Worm (Caenorhabditis elegans): ENCODE data around the gene moma-1.

The moma-1 gene

DNA sequence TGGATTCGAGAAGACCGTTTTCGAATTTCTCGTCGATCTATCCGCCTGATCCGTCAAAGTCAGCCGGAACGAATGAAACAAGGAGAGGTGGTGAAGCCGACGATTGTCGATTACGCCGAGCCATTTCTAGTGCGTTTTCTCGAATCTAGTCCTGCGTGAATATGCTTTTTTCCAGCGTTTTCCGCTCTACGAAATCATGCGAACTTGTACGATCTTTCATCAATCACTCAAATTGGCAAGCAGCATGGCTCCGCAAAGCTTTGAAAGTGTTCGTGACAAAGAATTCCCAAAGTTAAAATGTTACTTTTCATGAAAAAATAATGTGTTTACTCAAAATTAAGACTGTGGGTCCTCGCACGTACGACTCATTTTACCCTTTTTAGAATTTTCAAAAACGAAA, 44.7 kb upstream of the moma-1 start:
- TF ChIP-seq fos-1 (tag; optimal IDR thresholded peaks at IDR 0.05) = no peak
- TF ChIP-seq unc-62 (GFP tag; optimal IDR thresholded peaks at IDR 0.05) = no peak
- no peak for TF ChIP-seq fkh-10 (GFP tag; optimal IDR thresholded peaks at IDR 0.05)
- no peak for TF ChIP-seq nhr-11 (tag; optimal IDR thresholded peaks at IDR 0.05)
- no peak for TF ChIP-seq irx-1 (tag; optimal IDR thresholded peaks at IDR 0.05)
- TF ChIP-seq nhr-47 (tag; optimal IDR thresholded peaks at IDR 0.05) = no peak
- no peak for TF ChIP-seq elt-2 (tag; optimal IDR thresholded peaks at IDR 0.05)
- TF ChIP-seq egl-27 (tag; optimal IDR thresholded peaks at IDR 0.05) = no peak
- no peak for TF ChIP-seq unc-86 (tag; optimal IDR thresholded peaks at IDR 0.05)
- TF ChIP-seq ceh-82 (tag; optimal IDR thresholded peaks at IDR 0.05) = no peak
- TF ChIP-seq mdl-1 (tag; optimal IDR thresholded peaks at IDR 0.05) = no peak
- no peak for TF ChIP-seq swsn-7 (tag; optimal IDR thresholded peaks at IDR 0.05)
- TF ChIP-seq lin-35 (GFP tag; optimal IDR thresholded peaks at IDR 0.05) = no peak

DNA sequence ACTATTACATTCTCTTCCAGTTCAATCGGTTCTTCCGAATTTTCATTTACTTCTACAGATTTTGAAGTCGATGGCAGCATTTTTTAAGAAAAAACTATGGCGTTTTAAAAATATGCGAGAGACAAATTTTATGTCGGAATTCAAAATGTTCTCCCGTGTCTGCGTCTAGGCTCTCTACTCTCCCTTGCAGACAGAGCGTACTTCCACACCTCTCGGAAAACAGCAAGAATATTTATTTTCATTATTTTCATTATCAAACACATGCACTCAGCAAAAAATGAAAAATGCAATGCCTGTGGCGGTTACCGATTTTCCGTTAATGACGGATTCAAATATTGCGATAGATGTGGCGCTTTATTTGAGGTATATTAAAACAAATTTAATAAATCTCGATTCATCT, 43.3 kb upstream of the moma-1 start, which contains the start of the genes ztf-18 and F23H11.2:
TSS of gene ztf-18 (minus strand) at position 188 of the 400 bp plus-strand sequence.
TSS of gene F23H11.2 (plus strand) at position 223 of the 400 bp plus-strand sequence.
- TF ChIP-seq pax-3 (tag; optimal IDR thresholded peaks at IDR 0.05) (no peak), efl-1 (optimal IDR thresholded peaks at IDR 0.05) (no peak), efl-1 (GFP tag; optimal IDR thresholded peaks at IDR 0.05 in 1 of 2) (peak; percentile 10 to 71), nhr-237 (tag; optimal IDR thresholded peaks at IDR 0.05) (no peak), pqm-1 (tag; optimal IDR thresholded peaks at IDR 0.05) (no peak), sox-4 (tag; optimal IDR thresholded peaks at IDR 0.05) (no peak), dpl-1 (GFP tag; optimal IDR thresholded peaks at IDR 0.05) (peak in 2 of 3 experiments; percentile 7 to 18), lin-15B (tag; optimal IDR thresholded peaks at IDR 0.05) (peak; percentile 1), lin-35 (GFP tag; optimal IDR thresholded peaks at IDR 0.05) (peak in 1 of 2 experiments; percentile 43), ztf-11 (tag; optimal IDR thresholded peaks at IDR 0.05) (no peak), fkh-10 (GFP tag; optimal IDR thresholded peaks at IDR 0.05) (no peak), blmp-1 (tag; optimal IDR thresholded peaks at IDR 0.05) (peak; percentile 37), zip-4 (GFP tag; optimal IDR thresholded peaks at IDR 0.05) (no peak), unc-30 (tag; optimal IDR thresholded peaks at IDR 0.05) (no peak)

DNA sequence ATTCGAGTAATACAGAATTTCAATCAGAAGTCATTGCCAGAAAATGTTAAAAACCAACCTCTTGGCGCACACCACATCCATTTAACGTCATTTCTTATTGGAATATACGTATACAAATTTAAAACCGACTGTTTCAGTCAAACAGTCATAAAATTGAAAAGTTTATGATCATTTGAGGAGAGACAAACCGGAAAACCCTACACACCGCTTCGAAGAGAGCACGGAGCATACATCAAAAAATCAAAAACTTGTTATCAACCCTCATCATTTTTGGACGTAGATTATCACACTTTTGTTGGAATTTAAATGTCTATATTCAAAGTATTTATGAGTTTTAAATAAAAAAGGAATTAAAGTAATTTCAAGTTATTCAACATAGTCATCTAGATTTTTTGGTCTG, 38.8 kb upstream of the moma-1 start, which contains the start of gene T24C4.10:
TSS of gene T24C4.10 (minus strand) at position 230 of the 400 bp plus-strand sequence.
- TF ChIP-seq lin-35 (GFP tag; optimal IDR thresholded peaks at IDR 0.05) (peak in 1 of 2 experiments; percentile 10), fkh-8 (tag; optimal IDR thresholded peaks at IDR 0.05) (no peak), skn-1 (tag; optimal IDR thresholded peaks at IDR 0.05) (no peak), pqm-1 (tag; optimal IDR thresholded peaks at IDR 0.05) (no peak)

DNA sequence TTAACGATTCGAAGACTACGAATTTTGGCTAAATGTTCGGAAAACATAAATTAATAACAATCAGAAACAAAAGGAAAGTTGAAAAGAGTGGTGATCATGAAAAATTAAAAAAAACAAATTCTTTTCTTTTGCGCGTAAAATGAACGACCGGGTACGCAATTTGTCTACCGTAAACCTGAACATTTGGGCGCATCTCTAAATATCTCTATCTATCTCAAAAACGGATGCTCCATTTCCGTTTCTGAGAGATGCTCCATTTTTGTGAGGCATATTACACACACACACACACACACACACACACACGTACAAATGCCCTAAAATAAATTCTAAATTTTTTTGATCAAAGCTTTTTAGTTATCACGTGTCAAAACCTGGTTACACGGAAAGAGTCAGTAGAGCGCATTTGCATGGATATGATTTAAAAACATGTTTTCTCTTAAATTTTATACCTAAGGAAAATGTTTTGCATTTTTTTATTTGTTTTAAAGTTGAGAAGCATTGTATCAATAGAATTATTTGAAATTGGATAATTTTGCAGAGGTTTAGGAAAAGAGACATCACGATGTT, 36.9 kb upstream of the moma-1 start:
- TF ChIP-seq lin-13 (GFP tag; optimal IDR thresholded peaks at IDR 0.05) (no peak), skn-1 (tag; optimal IDR thresholded peaks at IDR 0.05) (peak; percentile 0), lsy-2 (tag; optimal IDR thresholded peaks at IDR 0.05) (peak; percentile 49 to 73), efl-1 (optimal IDR thresholded peaks at IDR 0.05) (peak in 1 of 2 experiments; percentile 7), efl-1 (GFP tag; optimal IDR thresholded peaks at IDR 0.05 in 1 of 2) (peak; percentile 16 to 28), nhr-47 (tag; optimal IDR thresholded peaks at IDR 0.05) (peak; percentile 1), egl-13 (tag; optimal IDR thresholded peaks at IDR 0.05) (peak; percentile 29), nhr-71 (tag; optimal IDR thresholded peaks at IDR 0.05) (peak; percentile 37), mef-2 (tag; optimal IDR thresholded peaks at IDR 0.05) (no peak), fkh-8 (tag; optimal IDR thresholded peaks at IDR 0.05) (peak; percentile 59), mdl-1 (tag; optimal IDR thresholded peaks at IDR 0.05) (peak in 1 of 2 experiments; percentile 1), nhr-85 (tag) (peak; percentile 7), dpl-1 (GFP tag; optimal IDR thresholded peaks at IDR 0.05) (peak in 1 of 3 experiments; percentile 45), lir-3 (tag; optimal IDR thresholded peaks at IDR 0.05; ENCODE audit: poor library complexity) (no peak)
